Worm (Caenorhabditis elegans) whole organism, L1 larva: ENCODE results near the gene cyn-16.

Experiments
- egl-27 ChIP-seq, 2 experiments: fragments of 150-350 bp in 1 of 2; sonication (generic microtip); optimal IDR thresholded peaks; 3 replicates each; lab custom pipeline; 2017 to 2018; ENCODE audit warnings: missing biosample characterization in 2 of 2, missing genetic modification characterization in 2 of 2, missing genetic modification reagents in 2 of 2
- elt-3 ChIP-seq, 6 experiments: fragments of 150-350 bp in 1 of 6; sonication (generic microtip); optimal IDR thresholded peaks; 2 replicates each; lab custom pipeline; 2017 to 2018; ENCODE audit warnings: missing biosample characterization in 6 of 6, missing genetic modification characterization in 6 of 6, inconsistent platforms in 1 of 6
- fos-1 ChIP-seq: fragments of 150-350 bp; optimal IDR thresholded peaks from 2 replicates; lab custom pipeline; 2014; ENCODE audit warnings: missing biosample characterization, missing genetic modification characterization
- grh-1 ChIP-seq: fragments of 200-800 bp; sonication (Bioruptor generic); IDR thresholded peaks from 2 replicates; pipeline ENCODE4 v1.3.6; 2022; ENCODE audit warnings: missing genetic modification reagents, missing genetic modification characterization, missing compliant biosample characterization
- nhr-11 ChIP-seq: fragments of 150-350 bp; optimal IDR thresholded peaks from 2 replicates; lab custom pipeline; 2014; ENCODE audit warnings: missing biosample characterization, missing genetic modification characterization
- nhr-237 ChIP-seq: fragments of 150-350 bp; optimal IDR thresholded peaks from 2 replicates; lab custom pipeline; 2014; ENCODE audit warnings: missing biosample characterization, missing genetic modification characterization
- nhr-71 ChIP-seq: sonication (generic microtip); optimal IDR thresholded peaks from 2 replicates; lab custom pipeline; 2016; ENCODE audit warnings: mild to moderate bottlenecking, missing genetic modification characterization, moderate library complexity, missing compliant biosample characterization
- nhr-76 ChIP-seq: sonication (generic microtip); optimal IDR thresholded peaks from 2 replicates; lab custom pipeline; 2017; ENCODE audit warnings: missing biosample characterization, missing genetic modification characterization
- nhr-77 ChIP-seq: fragments of 150-350 bp; optimal IDR thresholded peaks from 2 replicates; lab custom pipeline; 2014; ENCODE audit warnings: missing biosample characterization, missing genetic modification characterization
- rnt-1 ChIP-seq: sonication (generic microtip); optimal IDR thresholded peaks from 2 replicates; lab custom pipeline; 2016; ENCODE audit warnings: mild to moderate bottlenecking, missing genetic modification characterization, moderate library complexity, missing compliant biosample characterization
- snpc-4 ChIP-seq: fragments of 150-350 bp; optimal IDR thresholded peaks from 2 replicates; lab custom pipeline; 2014; ENCODE audit warnings: missing biosample characterization, missing genetic modification characterization
- unc-130 ChIP-seq: fragments of 150-350 bp; optimal IDR thresholded peaks from 2 replicates; lab custom pipeline; 2017; ENCODE audit warnings: missing biosample characterization, missing genetic modification characterization, inconsistent platforms
- zag-1 ChIP-seq: fragments of 150-350 bp; optimal IDR thresholded peaks from 2 replicates; lab custom pipeline; 2014; ENCODE audit warnings: missing biosample characterization, missing genetic modification characterization
- ztf-4 ChIP-seq: fragments of 150-350 bp; optimal IDR thresholded peaks from 2 replicates; lab custom pipeline; 2014; ENCODE audit warnings: missing biosample characterization, missing genetic modification characterization

ce11 chrII:12006575-12007098 is 29.9 kb downstream of the cyn-16 start, which contains the start of gene mcm-2:
- TF ChIP-seq nhr-76 = no peak
- TF ChIP-seq snpc-4 (tag; lab: Kevin White, UChicago) = peak; percentile 19
- peak; percentile 80 for TF ChIP-seq nhr-71
- TF ChIP-seq nhr-11 (tag; lab: Kevin White, UChicago) = no peak
- TF ChIP-seq egl-27 (tag; optimal IDR thresholded peaks at IDR 0.05; lab: Kevin White, UChicago) = no peak
- TF ChIP-seq fos-1 = no peak
- TF ChIP-seq ztf-4 = no peak
- peak; percentile 38; the same call in 1 of the 2 replicates for TF ChIP-seq grh-1 (GFP tag; lab: Robert Waterston, UW)
- TF ChIP-seq nhr-77 (tag; lab: Kevin White, UChicago) = peak; percentile 4
- peak; percentile 65 for TF ChIP-seq rnt-1 (tag; lab: Kevin White, UChicago)
- TF ChIP-seq unc-130 = peak; percentile 3
- no peak for TF ChIP-seq nhr-237 (tag; lab: Kevin White, UChicago)
- TF ChIP-seq elt-3 (tag; optimal IDR thresholded peaks at IDR 0.05; lab: Kevin White, UChicago) = no peak
- no peak for TF ChIP-seq zag-1 (tag; lab: Kevin White, UChicago)
